Worm (Caenorhabditis elegans): ENCODE measurements around the gene T13C5.10.
A peak's percentile ranks its signal among the peaks of the same experiment; 100 is the strongest.

T13C5.10 gene

ce11 chrX:6162037-6162436 is 25.9 kb upstream of the T13C5.10 start:
- TF ChIP-seq mxl-2 (GFP tag; conservative IDR thresholded peaks at IDR 0.05) (0 out of 2 replicates have a peak, but pooled peaks have one; percentile 24), egl-27 (tag; optimal IDR thresholded peaks at IDR 0.05) (no peak), gei-8 (GFP tag; optimal IDR thresholded peaks at IDR 0.05) (no peak), set-16 (GFP tag; IDR thresholded peaks at IDR 0.05) (peak; percentile 71), fkh-10 (GFP tag; optimal IDR thresholded peaks at IDR 0.05) (no peak)

ce11 chrX:6167376-6167775 is 20.6 kb upstream of the T13C5.10 start:
- TF ChIP-seq daf-16 (GFP tag; optimal IDR thresholded peaks at IDR 0.05): no peak
- peak; percentile 17 for TF ChIP-seq daf-16 (tag; optimal IDR thresholded peaks at IDR 0.05)
- no peak for TF ChIP-seq lin-13 (GFP tag; optimal IDR thresholded peaks at IDR 0.05)
- TF ChIP-seq unc-62 (GFP tag; optimal IDR thresholded peaks at IDR 0.05 in 1 of 2): peak in 1 of 2 experiments; percentile 89
- TF ChIP-seq unc-62 (tag; optimal IDR thresholded peaks at IDR 0.05): no peak
- TF ChIP-seq dmd-6 (GFP tag; IDR thresholded peaks at IDR 0.05): peak; percentile 37
- no peak for TF ChIP-seq R02D3.7 (tag; optimal IDR thresholded peaks at IDR 0.05)
- TF ChIP-seq attf-4 (tag; optimal IDR thresholded peaks at IDR 0.05): no peak
- TF ChIP-seq lin-38 (GFP tag; IDR thresholded peaks at IDR 0.05): no peak

DNA sequence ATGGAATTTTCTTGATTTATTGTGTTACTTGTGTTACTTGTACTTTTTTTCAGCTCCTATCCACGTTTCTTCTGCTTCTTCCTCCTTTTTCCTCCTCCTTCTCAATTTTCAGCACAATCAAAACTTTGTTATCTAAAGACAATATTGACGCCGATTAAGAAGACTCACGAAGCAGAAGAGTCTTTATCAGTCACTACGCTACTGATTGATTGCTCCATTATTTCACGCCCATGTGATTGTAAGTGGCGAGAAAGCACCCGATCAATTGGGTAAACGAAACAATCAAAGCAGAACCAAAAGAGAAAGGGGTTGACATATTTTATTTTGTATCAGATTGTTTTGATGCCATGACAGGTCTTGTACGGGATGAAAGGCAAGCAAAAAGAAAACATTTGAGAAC is 18.7 kb upstream of the T13C5.10 start, which contains the start of gene T25B2.2:
T25B2.2 (plus strand) TSS at position 392 of the 400 bp plus-strand sequence.
- TF ChIP-seq attf-4 (tag; optimal IDR thresholded peaks at IDR 0.05): no peak
- TF ChIP-seq nhr-77 (tag; optimal IDR thresholded peaks at IDR 0.05): no peak
- TF ChIP-seq dpl-1 (GFP tag; optimal IDR thresholded peaks at IDR 0.05): no peak
- peak; percentile 56; the same call in 1 of the 2 replicates for TF ChIP-seq tra-1 (GFP tag; IDR thresholded peaks at IDR 0.05)
- no peak for TF ChIP-seq cey-2 (tag; optimal IDR thresholded peaks at IDR 0.05; ENCODE audit: borderline replicate concordance, insufficient read depth)
- peak; percentile 48 for TF ChIP-seq nhr-28 (tag; optimal IDR thresholded peaks at IDR 0.05)
- TF ChIP-seq skn-1 (tag; optimal IDR thresholded peaks at IDR 0.05): no peak
- no peak for TF ChIP-seq F37D6.2 (tag; optimal IDR thresholded peaks at IDR 0.05)
- TF ChIP-seq spr-1 (tag; optimal IDR thresholded peaks at IDR 0.05): no peak
- TF ChIP-seq set-16 (GFP tag; IDR thresholded peaks at IDR 0.05): no peak
- TF ChIP-seq mxl-2 (GFP tag; conservative IDR thresholded peaks at IDR 0.05): no peak
- no peak for TF ChIP-seq saeg-2 (GFP tag; IDR thresholded peaks at IDR 0.05)
- no peak for TF ChIP-seq nhr-11 (tag; optimal IDR thresholded peaks at IDR 0.05)
- TF ChIP-seq zfp-2 (tag; optimal IDR thresholded peaks at IDR 0.05): no peak
- no peak for TF ChIP-seq lin-39 (tag; optimal IDR thresholded peaks at IDR 0.05)
- TF ChIP-seq unc-39 (tag; optimal IDR thresholded peaks at IDR 0.05): no peak
- TF ChIP-seq fkh-10 (GFP tag; optimal IDR thresholded peaks at IDR 0.05): no peak
- TF ChIP-seq madf-5 (GFP tag; IDR thresholded peaks at IDR 0.05): no peak
- no peak for TF ChIP-seq egl-27 (tag; optimal IDR thresholded peaks at IDR 0.05)
- TF ChIP-seq mxl-3 (GFP tag; optimal IDR thresholded peaks at IDR 0.05): no peak
- no peak for TF ChIP-seq F44E2.7 (GFP tag; IDR thresholded peaks at IDR 0.05)
- no peak for TF ChIP-seq daf-16 (GFP tag; optimal IDR thresholded peaks at IDR 0.05)
- peak; percentile 80 for TF ChIP-seq daf-16 (tag; optimal IDR thresholded peaks at IDR 0.05)
- TF ChIP-seq hlh-30 (tag; optimal IDR thresholded peaks at IDR 0.05; ENCODE audit: insufficient read depth): peak; percentile 29
- no peak for TF ChIP-seq arid-1 (GFP tag; conservative IDR thresholded peaks at IDR 0.05)
- no peak for TF ChIP-seq F49E8.2 (tag; optimal IDR thresholded peaks at IDR 0.05; ENCODE audit: borderline replicate concordance)
- no peak for TF ChIP-seq dmd-9 (GFP tag; IDR thresholded peaks at IDR 0.05)
- no peak for TF ChIP-seq pha-4 (GFP tag; IDR thresholded peaks at IDR 0.05)
- no peak for TF ChIP-seq pha-4 (tag; optimal IDR thresholded peaks at IDR 0.05)
- TF ChIP-seq php-3 (GFP tag; IDR thresholded peaks at IDR 0.05): peak; percentile 93
- no peak for TF ChIP-seq F10B5.3 (tag; optimal IDR thresholded peaks at IDR 0.05)
- TF ChIP-seq mep-1 (tag; optimal IDR thresholded peaks at IDR 0.05): no peak
- TF ChIP-seq snpc-4 (tag; optimal IDR thresholded peaks at IDR 0.05): no peak
- no peak for TF ChIP-seq lin-38 (GFP tag; IDR thresholded peaks at IDR 0.05)
- TF ChIP-seq R02D3.7 (tag; optimal IDR thresholded peaks at IDR 0.05): no peak
- TF ChIP-seq ceh-44 (GFP tag; IDR thresholded peaks at IDR 0.05): no peak
- peak; percentile 75 for TF ChIP-seq dmd-6 (GFP tag; IDR thresholded peaks at IDR 0.05)
- TF ChIP-seq nhr-41 (GFP tag; IDR thresholded peaks at IDR 0.05): no peak
- no peak for TF ChIP-seq ceh-20 (GFP tag; IDR thresholded peaks at IDR 0.05)
- no peak for TF ChIP-seq dmd-8 (GFP tag; IDR thresholded peaks at IDR 0.05)
- TF ChIP-seq sdz-12 (GFP tag; optimal IDR thresholded peaks at IDR 0.05): no peak
- TF ChIP-seq unc-62 (GFP tag; optimal IDR thresholded peaks at IDR 0.05 in 1 of 2): peak in 1 of 2 experiments; percentile 93
- no peak for TF ChIP-seq unc-62 (tag; optimal IDR thresholded peaks at IDR 0.05)
- no peak for TF ChIP-seq zfp-3 (GFP tag; conservative IDR thresholded peaks at IDR 0.05)
- TF ChIP-seq D1046.2 (GFP tag; IDR thresholded peaks at IDR 0.05): no peak
